Worm (Caenorhabditis elegans) whole organism, L2 larva: ENCODE measurements around the gene shl-1.

Source experiments
- ZK546.5 ChIP-seq: sonication (generic microtip); optimal IDR thresholded peaks from 2 replicates; lab custom pipeline; 2017; ENCODE audit warnings: missing biosample characterization, missing genetic modification characterization
- aly-2 ChIP-seq: fragments of 150-350 bp; optimal IDR thresholded peaks from 2 replicates; lab custom pipeline; 2014; ENCODE audit warnings: missing biosample characterization, missing genetic modification characterization
- ama-1 ChIP-seq: fragments of 150-350 bp; optimal IDR thresholded peaks from 2 replicates; lab custom pipeline; 2018; ENCODE audit warnings: inconsistent platforms
- blmp-1 ChIP-seq: sonication (generic microtip); optimal IDR thresholded peaks from 2 replicates; lab custom pipeline; 2017; ENCODE audit warnings: missing genetic modification characterization, mild to moderate bottlenecking, missing compliant biosample characterization, antibody characterized with exemption, moderate library complexity; ENCODE audit not compliant: insufficient read depth
- crh-2 ChIP-seq: sonication (generic microtip); optimal IDR thresholded peaks from 2 replicates; lab custom pipeline; 2017; ENCODE audit warnings: missing biosample characterization, missing genetic modification characterization
- egl-27 ChIP-seq: sonication (generic microtip); optimal IDR thresholded peaks from 3 replicates; lab custom pipeline; 2017; ENCODE audit warnings: missing biosample characterization, missing genetic modification reagents, missing genetic modification characterization
- elt-3 ChIP-seq: sonication (generic microtip); optimal IDR thresholded peaks from 2 replicates; lab custom pipeline; 2017; ENCODE audit warnings: missing biosample characterization, missing genetic modification characterization
- fos-1 ChIP-seq: fragments of 150-350 bp; optimal IDR thresholded peaks from 2 replicates; lab custom pipeline; 2014; ENCODE audit warnings: missing biosample characterization, missing genetic modification characterization
- mab-5 ChIP-seq: fragments of 150-350 bp; optimal IDR thresholded peaks from 2 replicates; lab custom pipeline; 2014; ENCODE audit warnings: missing biosample characterization, missing genetic modification characterization
- nhr-10 ChIP-seq: sonication (generic microtip); optimal IDR thresholded peaks from 2 replicates; lab custom pipeline; 2017; ENCODE audit warnings: missing biosample characterization, missing genetic modification characterization
- nhr-12 ChIP-seq: fragments of 150-350 bp; optimal IDR thresholded peaks from 2 replicates; lab custom pipeline; 2014; ENCODE audit warnings: missing biosample characterization, missing genetic modification characterization
- nhr-129 ChIP-seq: fragments of 150-350 bp; optimal IDR thresholded peaks from 2 replicates; lab custom pipeline; 2014; ENCODE audit warnings: missing biosample characterization, missing genetic modification characterization
- nhr-21 ChIP-seq: fragments of 150-350 bp; optimal IDR thresholded peaks from 2 replicates; lab custom pipeline; 2014; ENCODE audit warnings: missing biosample characterization, missing genetic modification characterization
- nhr-23 ChIP-seq: fragments of 150-350 bp; optimal IDR thresholded peaks from 2 replicates; lab custom pipeline; 2014; ENCODE audit warnings: missing biosample characterization, missing genetic modification reagents, missing genetic modification characterization
- sma-3 ChIP-seq: sonication (generic microtip); optimal IDR thresholded peaks from 2 replicates; lab custom pipeline; 2016; ENCODE audit warnings: missing genetic modification reagents, missing genetic modification characterization, missing compliant biosample characterization
- sma-9 ChIP-seq, 2 experiments: fragments of 150-350 bp in 1 of 2; sonication (generic microtip) in 1 of 2; optimal IDR thresholded peaks; 2 replicates each; lab custom pipeline; 2014 to 2016; ENCODE audit warnings: missing genetic modification characterization in 2 of 2, mild to moderate bottlenecking in 1 of 2, missing biosample characterization in 1 of 2, missing compliant biosample characterization in 1 of 2, missing genetic modification reagents in 1 of 2, moderate library complexity in 1 of 2
- ztf-1 ChIP-seq: fragments of 200-800 bp; sonication (Bioruptor generic); conservative IDR thresholded peaks from 2 replicates; pipeline ENCODE4 v1.3.6; 2022; ENCODE audit warnings: missing genetic modification characterization, missing compliant biosample characterization
- ztf-4 ChIP-seq: fragments of 150-350 bp; optimal IDR thresholded peaks from 2 replicates; lab custom pipeline; 2014; ENCODE audit warnings: missing biosample characterization, missing genetic modification characterization

The shl-1 gene

DNA sequence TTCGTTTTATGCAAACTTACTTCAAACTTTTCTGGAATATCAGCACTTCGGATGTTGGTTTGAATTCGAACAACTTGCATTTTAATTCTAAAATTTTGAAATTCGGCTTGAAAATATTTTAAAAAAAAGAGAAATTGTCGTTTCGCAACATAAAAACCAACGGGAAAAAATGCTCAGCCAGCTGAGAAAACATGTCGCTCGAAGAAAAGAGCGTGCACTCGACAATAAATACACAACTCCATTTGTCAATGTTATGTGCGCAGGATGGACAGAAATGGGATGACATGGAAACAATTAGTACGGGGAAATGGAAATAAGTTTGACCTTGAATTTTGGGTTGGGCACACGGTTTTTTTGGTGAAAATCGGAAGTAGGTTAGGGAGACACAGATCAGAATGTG is 48.0 kb downstream of the shl-1 start, which contains the start of gene mif-4:
Gene mif-4, minus strand, starts transcription at position 87 of the 400 bp plus-strand sequence.
- TF ChIP-seq sma-9 (GFP tag; optimal IDR thresholded peaks at IDR 0.05; lab: Kevin White, UChicago): peak; percentile 9
- no peak for TF ChIP-seq sma-9 (tag; optimal IDR thresholded peaks at IDR 0.05; lab: Kevin White, UChicago)
- peak; percentile 9 for TF ChIP-seq nhr-129 (tag; lab: Kevin White, UChicago)
- TF ChIP-seq nhr-21: no peak

DNA sequence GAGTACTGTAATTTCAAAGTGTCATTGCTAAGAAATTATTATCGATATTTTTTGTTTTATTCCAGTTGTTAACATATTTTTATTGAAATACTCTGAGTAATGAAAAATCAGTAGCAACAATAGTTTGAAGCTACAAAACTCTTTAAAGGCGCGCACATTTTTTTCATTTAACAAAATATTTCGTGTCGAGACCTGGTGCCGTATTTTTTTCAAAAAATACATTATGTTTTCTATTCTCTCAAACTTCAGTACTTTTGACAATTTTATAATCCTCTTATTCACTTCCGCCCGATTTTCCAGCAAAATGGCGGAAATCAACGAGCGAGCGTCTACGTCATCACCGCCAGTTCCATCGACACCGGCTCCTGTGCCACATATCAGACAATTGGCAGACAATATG is 50.0 kb downstream of the shl-1 start, which contains the start of gene blos-2:
Gene blos-2, plus strand, starts transcription at position 301 of the 400 bp plus-strand sequence.
- TF ChIP-seq crh-2 (tag; lab: Kevin White, UChicago): no peak
- TF ChIP-seq nhr-12 (tag; lab: Kevin White, UChicago): no peak
- no peak for TF ChIP-seq ama-1 (lab: Kevin White, UChicago)
- no peak for TF ChIP-seq nhr-23 (tag; lab: Kevin White, UChicago)
- TF ChIP-seq sma-3: no peak
- TF ChIP-seq nhr-10 (tag; lab: Kevin White, UChicago): no peak
- no peak for TF ChIP-seq blmp-1 (tag; lab: Kevin White, UChicago)
- no peak for TF ChIP-seq ZK546.5 (tag; lab: Kevin White, UChicago)
- no peak for TF ChIP-seq elt-3 (tag; lab: Kevin White, UChicago)

DNA sequence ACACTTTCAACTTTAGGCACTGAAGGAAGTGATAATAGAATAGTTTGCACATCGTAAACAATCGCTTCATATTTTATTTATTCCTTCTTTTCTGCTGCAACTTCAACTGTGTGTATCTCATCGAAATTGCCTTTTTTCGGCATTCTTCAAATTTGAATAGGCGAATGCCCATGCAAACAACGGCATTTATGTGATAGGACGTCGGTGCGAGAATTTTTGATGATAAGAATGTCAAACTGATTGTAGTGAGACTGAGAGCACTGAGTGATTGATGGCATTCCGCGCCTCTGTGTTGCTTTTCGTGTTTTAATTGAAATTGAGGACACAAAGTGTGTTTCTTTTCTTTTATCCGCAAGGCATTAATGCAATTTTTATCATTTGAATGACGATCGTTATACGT is 53.1 kb downstream of the shl-1 start:
- TF ChIP-seq ztf-4 (tag; lab: Kevin White, UChicago) (no peak), fos-1 (tag; lab: Kevin White, UChicago) (peak; percentile 68)
- TF ChIP-seq, all 48 proteins: peak for 1

DNA sequence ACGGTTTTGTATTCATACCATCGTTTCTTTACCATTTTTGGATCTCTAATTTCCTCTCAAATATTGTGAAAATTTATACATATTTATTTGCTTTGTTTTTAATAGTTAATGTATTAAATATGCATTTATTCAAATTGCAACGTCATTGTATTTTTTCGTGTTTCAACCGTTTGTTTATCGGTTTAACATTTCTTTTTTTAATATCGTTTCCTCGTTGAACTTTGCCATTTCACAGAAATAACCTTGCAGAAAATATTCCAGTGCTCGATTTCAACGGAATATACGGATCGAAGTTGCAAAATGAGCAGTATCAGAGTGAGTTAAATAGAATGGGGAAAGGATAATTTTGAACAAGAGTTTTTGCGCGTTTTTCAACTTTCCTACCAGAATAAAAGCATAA is 54.5 kb downstream of the shl-1 start, which contains the start of gene seu-1:
Gene seu-1, plus strand, starts transcription at position 301 of the 400 bp plus-strand sequence.
- no peak for TF ChIP-seq egl-27 (tag; lab: Kevin White, UChicago)
- no peak for TF ChIP-seq aly-2 (tag; lab: Kevin White, UChicago)
- no peak for TF ChIP-seq mab-5 (tag; lab: Kevin White, UChicago)
- no peak for TF ChIP-seq nhr-10 (tag; lab: Kevin White, UChicago)
- TF ChIP-seq sma-3: no peak
- no peak for TF ChIP-seq ztf-1 (GFP tag; lab: Robert Waterston, UW)
